Fruit fly (Drosophila melanogaster) whole organism, embryonic: ENCODE data around the gene r2d2.

Experiments
- Abd-B ChIP-seq: fragments of 200-800 bp; sonication (Bioruptor generic); optimal IDR thresholded peaks from 2 replicates; lab custom pipeline; 2018; ENCODE audit warnings: missing biosample characterization, mild to moderate bottlenecking, missing genetic modification characterization, moderate library complexity
- CG12219 ChIP-seq: fragments of 200-800 bp; sonication (Bioruptor generic); optimal IDR thresholded peaks from 3 replicates; lab custom pipeline; 2018; ENCODE audit warnings: missing biosample characterization, mild to moderate bottlenecking, missing genetic modification characterization
- CG17385 ChIP-seq: fragments of 200-800 bp; sonication (Bioruptor generic); optimal IDR thresholded peaks from 3 replicates; lab custom pipeline; 2018; ENCODE audit warnings: missing biosample characterization, mild to moderate bottlenecking, missing genetic modification characterization
- CG18476 ChIP-seq: fragments of 200-800 bp; sonication (Bioruptor generic); optimal IDR thresholded peaks from 2 replicates; lab custom pipeline; 2016; ENCODE audit warnings: missing biosample characterization, mild to moderate bottlenecking, missing genetic modification characterization
- CG3065 ChIP-seq: fragments of 200-800 bp; sonication (Bioruptor generic); optimal IDR thresholded peaks from 2 replicates; lab custom pipeline; 2016; ENCODE audit warnings: missing biosample characterization, missing genetic modification characterization
- CG4328 ChIP-seq: fragments of 200-800 bp; sonication (Bioruptor generic); optimal IDR thresholded peaks from 3 replicates; lab custom pipeline; 2017; ENCODE audit warnings: missing biosample characterization, missing genetic modification reagents, missing genetic modification characterization
- CG4404 ChIP-seq: fragments of 200-800 bp; sonication (Bioruptor generic); IDR thresholded peaks from 2 replicates; pipeline ENCODE4 v1.3.6; 2022; ENCODE audit warnings: missing biosample characterization, missing genetic modification characterization
- CG7271 ChIP-seq: fragments of 200-800 bp; sonication (Bioruptor generic); optimal IDR thresholded peaks from 2 replicates; lab custom pipeline; 2018; ENCODE audit warnings: missing biosample characterization, mild to moderate bottlenecking, missing genetic modification characterization, moderate library complexity
- CG8089 ChIP-seq: fragments of 200-800 bp; sonication (Bioruptor generic); optimal IDR thresholded peaks from 3 replicates; lab custom pipeline; 2016; ENCODE audit warnings: missing biosample characterization, missing genetic modification characterization
- CG9437 ChIP-seq: fragments of 200-800 bp; sonication (Bioruptor generic); optimal IDR thresholded peaks from 2 replicates; lab custom pipeline; 2018; ENCODE audit warnings: missing biosample characterization, mild to moderate bottlenecking, missing genetic modification characterization
- CG9727 ChIP-seq: fragments of 200-800 bp; sonication (Bioruptor generic); optimal IDR thresholded peaks from 3 replicates; lab custom pipeline; 2017; ENCODE audit warnings: missing biosample characterization, mild to moderate bottlenecking, missing genetic modification characterization
- CTCF ChIP-seq: fragments of 200-800 bp; sonication (Bioruptor generic); optimal IDR thresholded peaks from 2 replicates; lab custom pipeline; 2017; ENCODE audit warnings: missing biosample characterization, mild to moderate bottlenecking, missing genetic modification characterization, moderate library complexity
- D ChIP-seq, 2 experiments: fragments of 200-800 bp in 1 of 2; fragments of >200 bp in 1 of 2; sonication (Bioruptor generic) in 1 of 2; optimal IDR thresholded peaks; 2 replicates in 1 of 2; 3 replicates in 1 of 2; lab custom pipeline; 2017; ENCODE audit warnings: mild to moderate bottlenecking in 1 of 2, missing biosample characterization in 1 of 2, missing genetic modification characterization in 1 of 2, missing genetic modification reagents in 1 of 2
- Dip2 ChIP-seq: fragments of 200-800 bp; sonication (Bioruptor generic); IDR thresholded peaks from 2 replicates; pipeline ENCODE4 v1.3.6; 2022; ENCODE audit warnings: missing biosample characterization, missing genetic modification characterization
- E2f2 ChIP-seq: fragments of 200-800 bp; sonication (Bioruptor generic); IDR thresholded peaks from 2 replicates; pipeline ENCODE4 v1.3.6; 2022; ENCODE audit warnings: missing biosample characterization, missing genetic modification characterization
- H2.0 ChIP-seq: fragments of 200-800 bp; sonication (Bioruptor generic); IDR thresholded peaks from 2 replicates; pipeline ENCODE4 v1.3.6; 2022; ENCODE audit warnings: missing biosample characterization, missing genetic modification characterization
- Hmx ChIP-seq: fragments of 200-800 bp; sonication (Bioruptor generic); optimal IDR thresholded peaks from 2 replicates; lab custom pipeline; 2016; ENCODE audit warnings: missing biosample characterization, missing genetic modification characterization
- Hsf ChIP-seq: fragments of 200-800 bp; sonication (Bioruptor generic); optimal IDR thresholded peaks from 3 replicates; lab custom pipeline; 2016; ENCODE audit warnings: missing biosample characterization, missing genetic modification characterization
- Kr ChIP-seq: fragments of 200-800 bp; sonication (Bioruptor generic); optimal IDR thresholded peaks from 2 replicates; lab custom pipeline; 2017; ENCODE audit warnings: missing biosample characterization, mild to moderate bottlenecking, missing genetic modification characterization
- NC2β ChIP-seq: fragments of 200-800 bp; sonication (Bioruptor generic); optimal IDR thresholded peaks from 2 replicates; lab custom pipeline; 2016; ENCODE audit warnings: missing biosample characterization, missing genetic modification characterization
- NFAT ChIP-seq: fragments of 200-800 bp; sonication (Bioruptor generic); IDR thresholded peaks from 2 replicates; pipeline ENCODE4 v1.3.6; 2022; ENCODE audit warnings: missing biosample characterization, missing genetic modification characterization
- Rfx ChIP-seq: fragments of 200-800 bp; sonication (Bioruptor generic); IDR thresholded peaks from 2 replicates; pipeline ENCODE4 v1.3.6; 2022; ENCODE audit warnings: missing biosample characterization, missing genetic modification characterization
- Rx ChIP-seq: fragments of 200-800 bp; sonication (Bioruptor generic); IDR thresholded peaks from 2 replicates; pipeline ENCODE4 v1.3.6; 2022; ENCODE audit warnings: missing biosample characterization, missing genetic modification characterization
- Side ChIP-seq: fragments of 200-800 bp; sonication (Bioruptor generic); optimal IDR thresholded peaks from 2 replicates; lab custom pipeline; 2016; ENCODE audit warnings: missing biosample characterization, missing genetic modification characterization
- Sox102F ChIP-seq: fragments of 200-800 bp; sonication (Bioruptor generic); optimal IDR thresholded peaks from 2 replicates; lab custom pipeline; 2018; ENCODE audit warnings: missing biosample characterization, mild to moderate bottlenecking, missing genetic modification characterization, moderate library complexity
- Sry-β ChIP-seq: fragments of 200-800 bp; sonication (Bioruptor generic); optimal IDR thresholded peaks from 2 replicates; lab custom pipeline; 2018; ENCODE audit warnings: missing biosample characterization, mild to moderate bottlenecking, missing genetic modification characterization, moderate library complexity
- Usf ChIP-seq: fragments of 200-800 bp; sonication (Bioruptor generic); optimal IDR thresholded peaks from 2 replicates; lab custom pipeline; 2017; ENCODE audit warnings: missing genotype, missing biosample characterization, missing genetic modification characterization
- cad ChIP-seq: fragments of >200 bp; optimal IDR thresholded peaks from 2 replicates; lab custom pipeline; 2017; ENCODE audit warnings: missing biosample characterization, missing genetic modification characterization
- crp ChIP-seq, 2 experiments: fragments of 200-800 bp; sonication (Bioruptor generic); optimal IDR thresholded peaks; 2 replicates in 1 of 2; 3 replicates in 1 of 2; lab custom pipeline; 2017; ENCODE audit warnings: missing biosample characterization in 2 of 2, missing genetic modification characterization in 2 of 2, mild to moderate bottlenecking in 1 of 2, moderate library complexity in 1 of 2
- da ChIP-seq: fragments of 200-800 bp; sonication (Bioruptor generic); optimal IDR thresholded peaks from 2 replicates; lab custom pipeline; 2016; ENCODE audit warnings: missing biosample characterization, missing genetic modification characterization
- esg ChIP-seq: fragments of 200-800 bp; sonication (Bioruptor generic); conservative IDR thresholded peaks from 2 replicates; pipeline ENCODE4 v1.3.6; 2022; ENCODE audit warnings: missing biosample characterization, missing genetic modification characterization
- fd102C ChIP-seq: fragments of 200-800 bp; sonication (Bioruptor generic); optimal IDR thresholded peaks from 2 replicates; lab custom pipeline; 2018; ENCODE audit warnings: missing biosample characterization, mild to moderate bottlenecking, missing genetic modification characterization, moderate library complexity
- gsb-n ChIP-seq: fragments of 200-800 bp; sonication (Bioruptor generic); optimal IDR thresholded peaks from 3 replicates; lab custom pipeline; 2018; ENCODE audit warnings: missing biosample characterization, mild to moderate bottlenecking, missing genetic modification characterization
- insv ChIP-seq, 2 experiments: fragments of 200-800 bp; sonication (Bioruptor generic); optimal IDR thresholded peaks; 3 replicates each; lab custom pipeline; 2016 to 2018; ENCODE audit warnings: missing biosample characterization in 2 of 2, missing genetic modification characterization in 2 of 2
- mld ChIP-seq: fragments of 200-800 bp; sonication (Bioruptor generic); IDR thresholded peaks from 3 replicates; pipeline ENCODE4 v1.3.6; 2022; ENCODE audit warnings: missing biosample characterization, missing genetic modification characterization; ENCODE audit not compliant: partially characterized antibody
- oc ChIP-seq: fragments of 200-800 bp; sonication (Bioruptor generic); optimal IDR thresholded peaks from 2 replicates; lab custom pipeline; 2018; ENCODE audit warnings: missing biosample characterization, mild to moderate bottlenecking, missing genetic modification characterization, moderate library complexity
- sd ChIP-seq: fragments of 200-800 bp; sonication (Bioruptor generic); optimal IDR thresholded peaks from 3 replicates; lab custom pipeline; 2018; ENCODE audit warnings: missing biosample characterization, mild to moderate bottlenecking, missing genetic modification characterization, moderate library complexity
- sim ChIP-seq: fragments of 200-800 bp; sonication (Bioruptor generic); IDR thresholded peaks from 2 replicates; pipeline ENCODE4 v1.3.6; 2022; ENCODE audit warnings: missing biosample characterization, missing genetic modification characterization
- sisA ChIP-seq: fragments of 200-800 bp; sonication (Bioruptor generic); IDR thresholded peaks from 2 replicates; pipeline ENCODE4 v1.3.6; 2022; ENCODE audit warnings: missing biosample characterization, missing genetic modification characterization
- stwl ChIP-seq: fragments of 200-800 bp; sonication (Bioruptor generic); optimal IDR thresholded peaks from 3 replicates; lab custom pipeline; 2018; ENCODE audit warnings: missing biosample characterization, mild to moderate bottlenecking, missing genetic modification characterization, moderate library complexity
- vfl ChIP-seq: fragments of 200-800 bp; sonication (Bioruptor generic); optimal IDR thresholded peaks from 2 replicates; lab custom pipeline; 2016; ENCODE audit warnings: missing biosample characterization, missing genetic modification characterization
- wor ChIP-seq: fragments of 200-800 bp; sonication (Bioruptor generic); IDR thresholded peaks from 2 replicates; pipeline ENCODE4 v1.3.6; 2022; ENCODE audit warnings: missing biosample characterization, missing genetic modification characterization

r2d2 gene

DNA sequence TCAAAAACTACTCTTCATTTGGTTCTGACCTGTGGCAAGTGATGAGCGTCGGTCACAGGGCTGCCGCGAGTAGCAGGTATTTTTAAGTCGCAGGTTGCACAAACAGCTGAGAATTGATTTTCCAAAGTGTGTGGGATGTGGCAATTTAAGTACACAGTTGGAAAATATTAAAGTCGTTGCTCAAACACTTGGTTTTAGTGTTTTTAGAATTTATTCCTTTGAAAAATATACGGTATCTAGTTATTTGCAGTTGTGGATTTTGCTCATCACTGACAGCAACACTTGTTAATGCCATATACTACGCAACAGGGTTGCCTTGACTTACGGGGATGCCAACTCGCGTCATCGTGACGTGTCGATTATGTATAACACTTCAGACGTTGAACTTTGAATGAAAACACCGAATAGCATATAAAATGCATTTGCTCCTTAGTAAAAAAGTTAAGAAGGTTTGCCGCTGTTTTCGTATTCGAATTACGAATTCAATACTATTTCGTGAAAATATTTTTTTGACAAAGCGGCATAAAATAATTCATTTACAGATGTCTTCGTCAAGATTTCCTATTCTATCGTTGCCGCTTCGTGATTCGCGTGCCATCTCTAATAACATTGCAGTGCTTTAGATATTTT lies at the start of gene r2d2, which contains the start of gene Herp (continued):
- TF ChIP-seq sd (tag; lab: Kevin White, UChicago) (peak; percentile 75), esg (GFP tag; lab: Robert Waterston, UW) (peak; percentile 90), stwl (tag; lab: Kevin White, UChicago) (peak; percentile 87), CG18476 (GFP tag; lab: Kevin White, UChicago) (peak; percentile 73), Dip2 (no peak), CG17385 (GFP tag; lab: Kevin White, UChicago) (peak; percentile 83), mld (GFP tag; lab: Robert Waterston, UW) (no peak), vfl (GFP tag; lab: Kevin White, UChicago) (peak; percentile 83), CG8089 (GFP tag; lab: Kevin White, UChicago) (peak; percentile 89), fd102C (GFP tag; lab: Kevin White, UChicago) (peak; percentile 77), NC2β (GFP tag; lab: Kevin White, UChicago) (peak; percentile 90), cad (no peak), crp (GFP tag; optimal IDR thresholded peaks at IDR 0.05; lab: Kevin White, UChicago) (peak in 1 of 2 experiments; percentile 75), insv (GFP tag; optimal IDR thresholded peaks at IDR 0.05; lab: Kevin White, UChicago) (peak in 1 of 2 experiments; percentile 69), Rfx (GFP tag; lab: Robert Waterston, UW) (peak; percentile 94), E2f2 (GFP tag; lab: Robert Waterston, UW) (peak; percentile 59), Hmx (peak; percentile 83), D (optimal IDR thresholded peaks at IDR 0.05; lab: Kevin White, UChicago) (no peak), D (GFP tag; optimal IDR thresholded peaks at IDR 0.05; lab: Kevin White, UChicago) (peak; percentile 82), CG3065 (GFP tag; lab: Kevin White, UChicago) (peak; percentile 66), Rx (GFP tag; lab: Robert Waterston, UW) (peak; percentile 78), Sox102F (GFP tag; lab: Kevin White, UChicago) (no peak), sim (GFP tag; lab: Robert Waterston, UW) (no peak), da (GFP tag; lab: Kevin White, UChicago) (peak; percentile 83), oc (tag; lab: Kevin White, UChicago) (no peak), H2.0 (GFP tag; lab: Robert Waterston, UW) (peak; percentile 80), CG12219 (GFP tag; lab: Kevin White, UChicago) (peak; percentile 83), NFAT (GFP tag; lab: Robert Waterston, UW) (peak; percentile 79), CG4328 (GFP tag; lab: Kevin White, UChicago) (peak; percentile 92), Kr (GFP tag; lab: Kevin White, UChicago) (no peak), CTCF (GFP tag; lab: Kevin White, UChicago) (peak; percentile 36), gsb-n (peak; percentile 79), CG7271 (tag; lab: Kevin White, UChicago) (peak; percentile 62), sisA (GFP tag; lab: Robert Waterston, UW) (peak; percentile 90), Side (peak; percentile 94), Sry-β (peak; percentile 98), CG9727 (peak; percentile 90), Abd-B (peak; percentile 93), wor (GFP tag; lab: Robert Waterston, UW) (peak; percentile 84), CG4404 (peak; percentile 90), Hsf (peak; percentile 93), Usf (peak; percentile 80), CG9437 (GFP tag; lab: Kevin White, UChicago) (peak; percentile 75)
- TF ChIP-seq, all 482 proteins: peak for 441
